Fruit fly (Drosophila melanogaster) whole organism, wandering third instar larva: ENCODE results near the gene pasha.
A peak's percentile ranks its signal among the peaks of the same experiment; 100 is the strongest.

Experiments
- CG32264 ChIP-seq: fragments of 200-800 bp; sonication (Bioruptor generic); optimal IDR thresholded peaks from 2 replicates; lab custom pipeline; 2016; ENCODE audit warnings: missing biosample characterization, missing genetic modification characterization
- CG9705 ChIP-seq: fragments of 200-800 bp; sonication (Bioruptor generic); optimal IDR thresholded peaks from 2 replicates; lab custom pipeline; 2018; ENCODE audit warnings: missing biosample characterization, mild to moderate bottlenecking, missing genetic modification characterization
- Dif ChIP-seq: fragments of 200-275, 200-300 bp; sonication (Bioruptor generic); optimal IDR thresholded peaks from 2 replicates; lab custom pipeline; 2018; ENCODE audit warnings: missing biosample characterization, missing genetic modification characterization; ENCODE audit not compliant: partially characterized antibody
- HLH106 ChIP-seq: fragments of 200-800 bp; optimal IDR thresholded peaks from 3 replicates; lab custom pipeline; 2019; ENCODE audit warnings: missing biosample characterization, mild to moderate bottlenecking, missing genetic modification characterization, moderate library complexity
- Hnf4 ChIP-seq: fragments of 200-800 bp; sonication (Bioruptor generic); optimal IDR thresholded peaks from 2 replicates; lab custom pipeline; 2016; ENCODE audit warnings: missing biosample characterization, mild to moderate bottlenecking, missing genetic modification characterization
- Hr78 ChIP-seq: fragments of >200 bp; optimal IDR thresholded peaks from 2 replicates; lab custom pipeline; 2017; ENCODE audit warnings: missing biosample characterization, missing genetic modification characterization
- Hr83 ChIP-seq: fragments of 200-300 bp; sonication (Bioruptor generic); optimal IDR thresholded peaks from 2 replicates; lab custom pipeline; 2016; ENCODE audit warnings: missing biosample characterization, mild to moderate bottlenecking, missing genetic modification characterization, moderate library complexity; ENCODE audit not compliant: poor library complexity, severe bottlenecking
- Mio ChIP-seq: sonication (Bioruptor generic); optimal IDR thresholded peaks from 2 replicates; lab custom pipeline; 2016; ENCODE audit warnings: missing biosample characterization, missing genetic modification characterization
- Myc ChIP-seq: fragments of >200 bp; optimal IDR thresholded peaks from 2 replicates; lab custom pipeline; 2017
- N ChIP-seq: fragments of >200 bp; optimal IDR thresholded peaks from 2 replicates; lab custom pipeline; 2018; ENCODE audit warnings: missing biosample characterization, missing external identifiers, missing genetic modification characterization
- OdsH ChIP-seq: fragments of 200-800 bp; sonication (Bioruptor generic); optimal IDR thresholded peaks from 2 replicates; lab custom pipeline; 2016; ENCODE audit warnings: missing biosample characterization, mild to moderate bottlenecking, missing genetic modification characterization
- Rel ChIP-seq, 2 experiments: fragments of 200-800 bp; sonication (Bioruptor generic) in 1 of 2; optimal IDR thresholded peaks; 2 replicates in 1 of 2; 3 replicates in 1 of 2; lab custom pipeline; 2016 to 2019; ENCODE audit warnings: mild to moderate bottlenecking in 2 of 2, missing biosample characterization in 2 of 2, missing genetic modification characterization in 2 of 2, moderate library complexity in 1 of 2
- Sp1 ChIP-seq: fragments of 200-800 bp; sonication (Bioruptor generic); optimal IDR thresholded peaks from 3 replicates; lab custom pipeline; 2019; ENCODE audit warnings: missing biosample characterization, mild to moderate bottlenecking, missing genetic modification characterization, moderate library complexity
- Vsx2 ChIP-seq: fragments of 200-300, 225-300 bp; sonication (Bioruptor generic); optimal IDR thresholded peaks from 2 replicates; lab custom pipeline; 2018; ENCODE audit warnings: missing biosample characterization, missing genetic modification characterization; ENCODE audit not compliant: partially characterized antibody
- br ChIP-seq: fragments of 200-800 bp; sonication (Bioruptor generic); optimal IDR thresholded peaks from 2 replicates; lab custom pipeline; 2016; ENCODE audit warnings: missing biosample characterization, missing genetic modification characterization
- brk ChIP-seq: fragments of 200-800 bp; sonication (Bioruptor generic); optimal IDR thresholded peaks from 2 replicates; lab custom pipeline; 2016; ENCODE audit warnings: missing biosample characterization, mild to moderate bottlenecking, missing genetic modification characterization
- dl ChIP-seq, 2 experiments: fragments of 175-275, 200-275 bp in 1 of 2; fragments of 200-275 bp in 1 of 2; sonication (Bioruptor generic); optimal IDR thresholded peaks; lab custom pipeline; 2018; ENCODE audit warnings: mild to moderate bottlenecking in 2 of 2, missing biosample characterization in 2 of 2, missing genetic modification characterization in 2 of 2, moderate library complexity in 2 of 2; ENCODE audit not compliant: partially characterized antibody in 2 of 2, insufficient read depth in 1 of 2
- dmrt93B ChIP-seq: fragments of 200-800 bp; sonication (Bioruptor generic); optimal IDR thresholded peaks from 2 replicates; lab custom pipeline; 2018; ENCODE audit warnings: missing biosample characterization, mild to moderate bottlenecking, missing genetic modification characterization
- dsf ChIP-seq: sonication (Bioruptor generic); optimal IDR thresholded peaks from 2 replicates; lab custom pipeline; 2016; ENCODE audit warnings: missing biosample characterization, missing genetic modification characterization, borderline replicate concordance
- ey ChIP-seq: fragments of 200-800 bp; sonication (Bioruptor generic); optimal IDR thresholded peaks from 2 replicates; lab custom pipeline; 2016; ENCODE audit warnings: missing biosample characterization, missing genetic modification characterization
- foxo ChIP-seq, 2 experiments: fragments of 200-800 bp; sonication (Bioruptor generic); optimal IDR thresholded peaks; 2 replicates in 1 of 2; 3 replicates in 1 of 2; lab custom pipeline; 2016 to 2017; ENCODE audit warnings: missing biosample characterization in 2 of 2, missing genetic modification characterization in 2 of 2
- fru ChIP-seq: fragments of 200-800 bp; sonication (Bioruptor generic); optimal IDR thresholded peaks from 3 replicates; lab custom pipeline; 2016; ENCODE audit warnings: missing biosample characterization, mild to moderate bottlenecking, missing genetic modification characterization
- h ChIP-seq: fragments of 200-800 bp; sonication (Bioruptor generic); optimal IDR thresholded peaks from 3 replicates; lab custom pipeline; 2016; ENCODE audit warnings: missing biosample characterization, mild to moderate bottlenecking, missing genetic modification characterization
- jim ChIP-seq: fragments of 175-275, 200-325 bp; sonication (Bioruptor generic); optimal IDR thresholded peaks from 2 replicates; lab custom pipeline; 2016; ENCODE audit warnings: missing biosample characterization, mild to moderate bottlenecking, missing genetic modification characterization
- lola ChIP-seq: fragments of >200 bp; optimal IDR thresholded peaks from 2 replicates; lab custom pipeline; 2017; ENCODE audit warnings: missing biosample characterization, missing genetic modification characterization
- pan ChIP-seq: fragments of >200 bp; optimal IDR thresholded peaks from 2 replicates; lab custom pipeline; 2017
- sage ChIP-seq: fragments of 200-800 bp; sonication (Bioruptor generic); optimal IDR thresholded peaks from 2 replicates; lab custom pipeline; 2016; ENCODE audit warnings: missing biosample characterization, mild to moderate bottlenecking, missing genetic modification characterization
- sv ChIP-seq: fragments of 200-800 bp; sonication (Bioruptor generic); optimal IDR thresholded peaks from 3 replicates; lab custom pipeline; 2016; ENCODE audit warnings: missing biosample characterization, missing genetic modification characterization
- tai ChIP-seq: sonication (Bioruptor generic); optimal IDR thresholded peaks from 2 replicates; lab custom pipeline; 2016; ENCODE audit warnings: missing biosample characterization, missing genetic modification characterization
- woc ChIP-seq: sonication (Bioruptor generic); optimal IDR thresholded peaks from 2 replicates; lab custom pipeline; 2016; ENCODE audit warnings: missing biosample characterization, mild to moderate bottlenecking, missing genetic modification characterization

The pasha gene

DNA sequence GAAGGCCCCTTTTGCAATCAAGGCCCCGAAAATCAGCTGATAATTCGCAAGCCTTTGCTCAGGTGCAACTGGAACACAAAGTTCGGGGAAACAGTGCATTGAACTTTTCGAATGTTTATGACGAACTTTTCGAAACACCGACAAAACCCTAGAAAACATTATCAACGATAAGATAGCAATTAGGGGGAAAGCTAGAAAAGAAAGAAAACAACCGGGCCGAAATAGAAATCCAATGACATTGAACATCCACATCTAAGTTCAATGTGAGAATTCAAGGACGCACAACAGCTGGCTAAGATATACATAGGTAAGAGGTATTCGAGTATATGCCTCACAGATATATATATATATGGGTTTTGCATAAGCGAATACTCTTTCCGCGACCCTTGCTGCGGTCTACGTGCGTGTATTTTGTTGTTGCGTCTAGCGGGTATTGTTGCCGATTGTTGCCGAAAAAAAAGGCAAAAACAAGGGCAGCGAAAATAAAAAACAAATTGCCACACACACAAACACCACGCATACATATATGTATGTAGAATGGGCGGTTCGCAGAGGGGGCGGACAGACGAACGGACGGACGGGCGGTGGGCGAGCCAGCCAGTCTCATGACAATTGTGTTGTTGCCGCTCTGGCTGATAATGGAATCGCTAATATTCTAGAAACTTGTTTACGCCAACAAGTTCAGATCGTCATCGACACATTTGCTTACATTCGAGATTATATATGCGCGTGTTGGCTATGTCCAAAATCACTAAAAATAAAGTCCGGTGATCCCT, 18.1 kb upstream of the pasha start:
- TF ChIP-seq sage (GFP tag; lab: Kevin White, UChicago) = peak; percentile 43
- no peak for TF ChIP-seq fru (GFP tag; lab: Kevin White, UChicago)
- TF ChIP-seq sv (GFP tag; lab: Kevin White, UChicago) = no peak
- TF ChIP-seq OdsH (GFP tag; lab: Kevin White, UChicago) = no peak
- peak; percentile 30 for TF ChIP-seq Rel (GFP tag; optimal IDR thresholded peaks at IDR 0.05; lab: Kevin White, UChicago)
- no peak for TF ChIP-seq Rel (tag; optimal IDR thresholded peaks at IDR 0.05; lab: Kevin White, UChicago)
- peak; percentile 23 for TF ChIP-seq Hr83
- TF ChIP-seq br (GFP tag; lab: Kevin White, UChicago) = peak; percentile 69
- TF ChIP-seq Hnf4 (GFP tag; lab: Kevin White, UChicago) = peak; percentile 44
- TF ChIP-seq Sp1 (GFP tag; lab: Kevin White, UChicago) = peak; percentile 48
- TF ChIP-seq CG9705 (GFP tag; lab: Kevin White, UChicago) = no peak
- peak; percentile 35 for TF ChIP-seq h
- TF ChIP-seq, all 38 proteins: peak for 7

- TF ChIP-seq CG32264 (GFP tag; lab: Kevin White, UChicago) = no peak
- TF ChIP-seq Vsx2 = no peak
- TF ChIP-seq HLH106 (tag; lab: Kevin White, UChicago) = no peak
- no peak for TF ChIP-seq Mio (GFP tag; lab: Kevin White, UChicago)
- TF ChIP-seq Hr78 = no peak
- TF ChIP-seq woc (GFP tag; lab: Kevin White, UChicago) = no peak
Observed at dm6 chr3R:31603246-31603645, 14.5 kb upstream of the pasha start.

dm6 chr3R:31603655-31604054, 14.1 kb upstream of the pasha start:
- TF ChIP-seq pan (lab: Kevin White, UChicago) (no peak), br (GFP tag; lab: Kevin White, UChicago) (no peak)

DNA sequence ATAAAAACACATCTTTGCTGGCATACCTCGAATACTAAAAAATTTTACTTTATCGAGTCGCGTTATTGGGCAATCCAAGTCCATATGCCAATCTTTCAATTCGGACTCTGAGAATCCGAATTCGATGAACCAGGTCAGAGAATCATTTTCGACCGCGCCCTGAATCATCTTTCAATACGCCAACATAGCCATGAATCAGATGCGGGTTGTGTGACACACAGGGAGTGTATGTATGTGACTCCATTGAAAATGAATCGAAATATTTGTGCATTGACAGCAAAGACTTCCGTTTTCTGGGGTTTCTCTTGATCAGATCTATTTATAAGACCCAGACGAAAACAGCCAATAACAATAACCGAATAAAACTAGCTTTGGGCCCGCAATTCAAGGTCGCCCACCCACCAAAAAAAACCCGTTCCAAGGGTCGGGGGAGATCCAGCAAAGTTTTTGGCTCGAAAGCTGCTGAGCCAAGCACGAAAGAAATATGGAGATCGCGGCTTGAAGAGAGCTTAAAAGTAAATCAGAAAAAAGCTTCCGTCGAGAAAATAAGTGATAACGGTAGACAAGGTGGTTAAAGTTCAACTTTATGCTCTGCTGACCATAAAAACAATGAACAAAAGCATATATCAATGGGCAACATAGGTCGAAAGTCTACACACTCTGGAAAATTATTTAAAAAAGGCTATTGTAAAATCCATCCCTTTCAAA, 13.2 kb upstream of the pasha start:
- TF ChIP-seq Hnf4 (GFP tag; lab: Kevin White, UChicago) = peak; percentile 2
- no peak for TF ChIP-seq OdsH (GFP tag; lab: Kevin White, UChicago)
- TF ChIP-seq, all 38 proteins: peak for 1

DNA sequence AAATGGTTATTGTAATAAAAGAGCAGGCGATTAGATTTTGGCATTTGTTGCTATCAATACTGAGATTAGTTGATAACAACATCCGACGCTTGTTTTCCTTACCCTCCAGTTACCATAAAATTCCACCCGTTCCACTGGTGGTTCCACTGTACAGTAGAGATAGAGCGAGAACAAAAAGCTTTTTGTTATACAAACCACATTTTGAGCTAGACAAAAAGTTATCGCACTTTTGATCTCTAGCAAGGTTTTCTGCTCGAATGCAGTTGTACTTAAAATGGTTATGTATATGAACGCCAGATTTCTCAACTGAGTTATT, 12.7 kb upstream of the pasha start:
- no peak for TF ChIP-seq h
- no peak for TF ChIP-seq foxo (GFP tag; optimal IDR thresholded peaks at IDR 0.05; lab: Kevin White, UChicago)
- no peak for TF ChIP-seq dsf (GFP tag; lab: Kevin White, UChicago)
- no peak for TF ChIP-seq Myc (lab: Kevin White, UChicago)
- no peak for TF ChIP-seq fru (GFP tag; lab: Kevin White, UChicago)
- TF ChIP-seq lola = no peak
- TF ChIP-seq sv (GFP tag; lab: Kevin White, UChicago) = no peak
- no peak for TF ChIP-seq Hnf4 (GFP tag; lab: Kevin White, UChicago)
- TF ChIP-seq ey (GFP tag; lab: Kevin White, UChicago) = no peak
- no peak for TF ChIP-seq OdsH (GFP tag; lab: Kevin White, UChicago)
- no peak for TF ChIP-seq Rel (GFP tag; optimal IDR thresholded peaks at IDR 0.05; lab: Kevin White, UChicago)
- TF ChIP-seq Rel (tag; optimal IDR thresholded peaks at IDR 0.05; lab: Kevin White, UChicago) = no peak
- no peak for TF ChIP-seq Mio (GFP tag; lab: Kevin White, UChicago)
- TF ChIP-seq Dif (GFP tag; lab: Kevin White, UChicago) = no peak

DNA sequence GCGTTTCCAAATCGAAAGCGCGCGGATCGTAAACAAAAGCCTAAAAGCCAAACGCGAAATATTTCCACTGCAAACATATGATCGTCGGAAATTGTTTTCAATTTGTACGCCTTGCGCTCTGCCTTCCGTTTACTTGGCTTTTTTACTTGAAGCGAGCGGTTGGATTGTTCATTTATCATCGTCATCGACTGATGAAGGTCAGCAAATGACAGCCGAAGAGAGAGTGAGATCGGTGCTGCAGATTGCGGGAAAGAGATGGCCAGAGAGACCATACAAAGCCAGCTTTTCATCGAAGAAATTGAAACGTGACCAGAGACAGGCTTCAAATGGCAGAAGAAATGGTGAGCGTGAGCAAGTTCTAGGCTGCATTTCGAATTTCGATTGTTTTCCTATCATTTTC, 12.0 kb upstream of the pasha start:
- TF ChIP-seq CG9705 (GFP tag; lab: Kevin White, UChicago) (no peak), Hr78 (no peak), dmrt93B (GFP tag; lab: Kevin White, UChicago) (no peak), N (GFP tag; lab: Kevin White, UChicago) (no peak), br (GFP tag; lab: Kevin White, UChicago) (no peak), Rel (GFP tag; optimal IDR thresholded peaks at IDR 0.05; lab: Kevin White, UChicago) (no peak), Rel (tag; optimal IDR thresholded peaks at IDR 0.05; lab: Kevin White, UChicago) (no peak), brk (GFP tag; lab: Kevin White, UChicago) (no peak), tai (no peak), woc (GFP tag; lab: Kevin White, UChicago) (no peak), Mio (GFP tag; lab: Kevin White, UChicago) (no peak), jim (GFP tag; lab: Kevin White, UChicago) (no peak), dl (GFP tag; optimal IDR thresholded peaks at IDR 0.05; lab: Kevin White, UChicago; ENCODE audit: insufficient read depth in 1 of 2, partially characterized antibody in 2 of 2) (no peak)
